Fruit fly (Drosophila melanogaster): Measurements from ENCODE around the gene Mdh1.
A peak's percentile ranks its signal among the peaks of the same experiment; 100 is the strongest.

Mdh1 gene

dm6 chr2L:10379865-10380264 is 16.3 kb downstream of the Mdh1 start, which contains the start of gene gny:
Gene gny (plus strand): TSS chr2L:10380103.
- TF ChIP-seq CG32121 (GFP tag; IDR thresholded peaks at IDR 0.05), result no peak
- no peak for TF ChIP-seq CG9948 (tag; optimal IDR thresholded peaks at IDR 0.05)
- no peak for TF ChIP-seq Ets98B (GFP tag; IDR thresholded peaks at IDR 0.05)
- TF ChIP-seq gl (tag; optimal IDR thresholded peaks at IDR 0.05), result no peak
- TF ChIP-seq EcR (GFP tag; optimal IDR thresholded peaks at IDR 0.05), result no peak
- no peak for TF ChIP-seq CG15710 (tag; optimal IDR thresholded peaks at IDR 0.05)
- no peak for TF ChIP-seq CG17806 (tag; optimal IDR thresholded peaks at IDR 0.05)
- no peak for TF ChIP-seq CG13204 (GFP tag; optimal IDR thresholded peaks at IDR 0.05)

dm6 chr2L:10378631-10379030 is 17.5 kb downstream of the Mdh1 start:
- TF ChIP-seq CG4496 (GFP tag; IDR thresholded peaks at IDR 0.05) (no peak), CG8301 (tag; optimal IDR thresholded peaks at IDR 0.05) (no peak), CG10348 (GFP tag; IDR thresholded peaks at IDR 0.05) (no peak), CG15710 (tag; optimal IDR thresholded peaks at IDR 0.05) (no peak), rn (GFP tag; IDR thresholded peaks at IDR 0.05) (no peak), gl (tag; optimal IDR thresholded peaks at IDR 0.05) (no peak), CG9948 (tag; optimal IDR thresholded peaks at IDR 0.05) (no peak), fd96Ca (GFP tag; IDR thresholded peaks at IDR 0.05) (no peak), CG17806 (tag; optimal IDR thresholded peaks at IDR 0.05) (no peak), CG14655 (GFP tag; optimal IDR thresholded peaks at IDR 0.05) (no peak), CG34367 (tag; optimal IDR thresholded peaks at IDR 0.05) (no peak), CG12605 (GFP tag; IDR thresholded peaks at IDR 0.05) (no peak), Pif1B (GFP tag; optimal IDR thresholded peaks at IDR 0.05) (no peak)

- no peak for TF ChIP-seq Snoo (tag; optimal IDR thresholded peaks at IDR 0.05)
- no peak for TF ChIP-seq gl (tag; optimal IDR thresholded peaks at IDR 0.05)
- TF ChIP-seq rn (GFP tag; IDR thresholded peaks at IDR 0.05), result no peak
- TF ChIP-seq CG4496 (GFP tag; IDR thresholded peaks at IDR 0.05), result no peak
- no peak for TF ChIP-seq CG10348 (GFP tag; IDR thresholded peaks at IDR 0.05)
- TF ChIP-seq CG8301 (tag; optimal IDR thresholded peaks at IDR 0.05), result no peak
- no peak for TF ChIP-seq D1 (tag; optimal IDR thresholded peaks at IDR 0.05)
Measured at dm6 chr2L:10376276-10376675, 19.9 kb downstream of the Mdh1 start.

- TF ChIP-seq CG13204 (GFP tag; optimal IDR thresholded peaks at IDR 0.05) (no peak), CG9948 (tag; optimal IDR thresholded peaks at IDR 0.05) (peak; percentile 44), Ets98B (GFP tag; IDR thresholded peaks at IDR 0.05) (peak; percentile 50; the same call in 1 of the 2 replicates), Pif1B (GFP tag; optimal IDR thresholded peaks at IDR 0.05) (no peak), CG4496 (GFP tag; IDR thresholded peaks at IDR 0.05) (peak; percentile 44; the same call in 1 of the 3 replicates), CG15710 (tag; optimal IDR thresholded peaks at IDR 0.05) (peak; percentile 57), CG17806 (tag; optimal IDR thresholded peaks at IDR 0.05) (peak; percentile 48), EcR (GFP tag; optimal IDR thresholded peaks at IDR 0.05) (no peak), CG8301 (tag; optimal IDR thresholded peaks at IDR 0.05) (peak; percentile 44), CG14655 (GFP tag; optimal IDR thresholded peaks at IDR 0.05) (no peak), CG32121 (GFP tag; IDR thresholded peaks at IDR 0.05) (peak; percentile 41), D1 (tag; optimal IDR thresholded peaks at IDR 0.05) (peak; percentile 70), CG8159 (tag; optimal IDR thresholded peaks at IDR 0.05) (peak; percentile 56), Snoo (tag; optimal IDR thresholded peaks at IDR 0.05) (peak; percentile 43), CG34367 (tag; optimal IDR thresholded peaks at IDR 0.05) (peak; percentile 25), gl (tag; optimal IDR thresholded peaks at IDR 0.05) (no peak), CG12605 (GFP tag; IDR thresholded peaks at IDR 0.05) (no peak)
Measured at dm6 chr2L:10375464-10376236, 20.5 kb downstream of the Mdh1 start, which contains the start of the genes CG33303 and dpr19. Gene CG33303 (minus strand): TSS chr2L:10375757. Gene dpr19 (plus strand): TSS chr2L:10376168.

dm6 chr2L:10373605-10374269 is 22.4 kb downstream of the Mdh1 start, which contains the start of gene rho-5:
Gene rho-5 (minus strand): TSS chr2L:10373900.
- no peak for TF ChIP-seq Ets98B (GFP tag; IDR thresholded peaks at IDR 0.05)
- TF ChIP-seq CG13204 (GFP tag; optimal IDR thresholded peaks at IDR 0.05), result no peak
- TF ChIP-seq CG4496 (GFP tag; IDR thresholded peaks at IDR 0.05), result no peak
- no peak for TF ChIP-seq rn (GFP tag; IDR thresholded peaks at IDR 0.05)
- no peak for TF ChIP-seq CG14655 (GFP tag; optimal IDR thresholded peaks at IDR 0.05)
- no peak for TF ChIP-seq D1 (tag; optimal IDR thresholded peaks at IDR 0.05)
- TF ChIP-seq CG12605 (GFP tag; IDR thresholded peaks at IDR 0.05), result no peak
- TF ChIP-seq CG17806 (tag; optimal IDR thresholded peaks at IDR 0.05), result no peak
- TF ChIP-seq EcR (GFP tag; optimal IDR thresholded peaks at IDR 0.05), result no peak
- TF ChIP-seq Snoo (tag; optimal IDR thresholded peaks at IDR 0.05), result no peak
- no peak for TF ChIP-seq CG32121 (GFP tag; IDR thresholded peaks at IDR 0.05)
- TF ChIP-seq gl (tag; optimal IDR thresholded peaks at IDR 0.05), result no peak
- no peak for TF ChIP-seq CG10348 (GFP tag; IDR thresholded peaks at IDR 0.05)
- TF ChIP-seq CG8301 (tag; optimal IDR thresholded peaks at IDR 0.05), result no peak
- TF ChIP-seq CG15710 (tag; optimal IDR thresholded peaks at IDR 0.05), result no peak
- TF ChIP-seq fd96Ca (GFP tag; IDR thresholded peaks at IDR 0.05), result no peak

- TF ChIP-seq fd96Ca (GFP tag; IDR thresholded peaks at IDR 0.05), result no peak
- no peak for TF ChIP-seq CG8159 (tag; optimal IDR thresholded peaks at IDR 0.05)
- TF ChIP-seq CG15710 (tag; optimal IDR thresholded peaks at IDR 0.05), result no peak
- TF ChIP-seq D1 (tag; optimal IDR thresholded peaks at IDR 0.05), result no peak
- no peak for TF ChIP-seq gl (tag; optimal IDR thresholded peaks at IDR 0.05)
- no peak for TF ChIP-seq Ets98B (GFP tag; IDR thresholded peaks at IDR 0.05)
- no peak for TF ChIP-seq CG8301 (tag; optimal IDR thresholded peaks at IDR 0.05)
- no peak for TF ChIP-seq Snoo (tag; optimal IDR thresholded peaks at IDR 0.05)
- TF ChIP-seq rn (GFP tag; IDR thresholded peaks at IDR 0.05), result no peak
- TF ChIP-seq CG9948 (tag; optimal IDR thresholded peaks at IDR 0.05), result no peak
- TF ChIP-seq Pif1B (GFP tag; optimal IDR thresholded peaks at IDR 0.05), result no peak
- TF ChIP-seq EcR (GFP tag; optimal IDR thresholded peaks at IDR 0.05), result no peak
- TF ChIP-seq CG14655 (GFP tag; optimal IDR thresholded peaks at IDR 0.05), result no peak
- no peak for TF ChIP-seq CG12605 (GFP tag; IDR thresholded peaks at IDR 0.05)
- TF ChIP-seq Pif1A (GFP tag; optimal IDR thresholded peaks at IDR 0.05), result no peak
- no peak for TF ChIP-seq CG17806 (tag; optimal IDR thresholded peaks at IDR 0.05)
- TF ChIP-seq CG32121 (GFP tag; IDR thresholded peaks at IDR 0.05), result no peak
Measured at dm6 chr2L:10372297-10372696, 23.8 kb downstream of the Mdh1 start.
